Worm (Caenorhabditis elegans) whole organism, L4/young adult: ENCODE measurements around the gene ZC84.1.

Experiments used
- W03F9.2 ChIP-seq: fragments of 150-350 bp; optimal IDR thresholded peaks from 2 replicates; lab custom pipeline; 2014; ENCODE audit warnings: missing biosample characterization, missing genetic modification characterization
- dao-5 ChIP-seq: sonication (generic microtip); optimal IDR thresholded peaks from 2 replicates; lab custom pipeline; 2016; ENCODE audit warnings: missing genotype, missing genetic modification characterization, moderate library complexity, missing compliant biosample characterization
- him-1 ChIP-seq: sonication (generic microtip); optimal IDR thresholded peaks from 2 replicates; lab custom pipeline; 2016; ENCODE audit warnings: missing genotype, missing genetic modification reagents, missing genetic modification characterization, missing compliant biosample characterization

ce11 chrIII:9228190-9228589, 22.1 kb upstream of the ZC84.1 start:
- TF ChIP-seq him-1 (tag; lab: Kevin White, UChicago) (no peak), dao-5 (no peak), W03F9.2 (no peak)
